Worm (Caenorhabditis elegans) whole organism, L4 larva: ENCODE measurements around the gene W04G3.13.

Experiments used
- ceh-82 ChIP-seq: sonication (generic microtip); optimal IDR thresholded peaks from 2 replicates; lab custom pipeline; 2017; ENCODE audit warnings: missing biosample characterization, missing genetic modification characterization
- dve-1 ChIP-seq: sonication (generic microtip); optimal IDR thresholded peaks from 2 replicates; lab custom pipeline; 2017; ENCODE audit warnings: antibody characterized with exemption, mild to moderate bottlenecking, missing genetic modification characterization, missing compliant biosample characterization; ENCODE audit not compliant: insufficient read depth
- mdl-1 ChIP-seq, 2 experiments: fragments of 150-350 bp in 1 of 2; sonication (generic microtip) in 1 of 2; optimal IDR thresholded peaks; 2 replicates each; lab custom pipeline; 2014 to 2017; ENCODE audit warnings: missing biosample characterization in 2 of 2, missing genetic modification characterization in 2 of 2
- nhr-11 ChIP-seq: fragments of 150-350 bp; optimal IDR thresholded peaks from 2 replicates; lab custom pipeline; 2014; ENCODE audit warnings: missing biosample characterization, missing genetic modification characterization
- nhr-28 ChIP-seq: fragments of 150-350 bp; optimal IDR thresholded peaks from 2 replicates; lab custom pipeline; 2014; ENCODE audit warnings: missing biosample characterization, missing genetic modification characterization
- pqm-1 ChIP-seq: sonication (generic microtip); optimal IDR thresholded peaks from 2 replicates; lab custom pipeline; 2017; ENCODE audit warnings: missing biosample characterization, missing genetic modification characterization
- unc-39 ChIP-seq: sonication (generic microtip); optimal IDR thresholded peaks from 2 replicates; lab custom pipeline; 2017; ENCODE audit warnings: missing biosample characterization, missing genetic modification characterization
- ztf-7 ChIP-seq: fragments of 150-350 bp; optimal IDR thresholded peaks from 2 replicates; lab custom pipeline; 2014; ENCODE audit warnings: missing biosample characterization, missing genetic modification characterization

- TF ChIP-seq nhr-28 (tag; lab: Kevin White, UChicago) (no peak), pqm-1 (tag; lab: Kevin White, UChicago) (no peak), unc-39 (tag; lab: Kevin White, UChicago) (no peak), nhr-11 (no peak), dve-1 (no peak), mdl-1 (tag; optimal IDR thresholded peaks at IDR 0.05; lab: Kevin White, UChicago) (no peak), ceh-82 (tag; lab: Kevin White, UChicago) (no peak), ztf-7 (tag; lab: Kevin White, UChicago) (no peak)
Observed at ce11 chrX:11033128-11033951, 46.2 kb downstream of the W04G3.13 start.
